Worm (Caenorhabditis elegans) whole organism, L2 larva: ENCODE results near the gene srr-8.
A peak's percentile ranks its signal among the peaks of the same experiment; 100 is the strongest.

Experiments
- R02D3.7 ChIP-seq: fragments of 150-350 bp; optimal IDR thresholded peaks from 2 replicates; lab custom pipeline; 2014; ENCODE audit warnings: missing biosample characterization, missing genetic modification characterization
- Y55F3AM.14 ChIP-seq: fragments of 200-800 bp; sonication (Bioruptor generic); optimal IDR thresholded peaks from 2 replicates; lab custom pipeline; 2018; ENCODE audit warnings: mild to moderate bottlenecking, missing genetic modification characterization, missing compliant biosample characterization
- ZK546.5 ChIP-seq: sonication (generic microtip); optimal IDR thresholded peaks from 2 replicates; lab custom pipeline; 2017; ENCODE audit warnings: missing biosample characterization, missing genetic modification characterization
- alr-1 ChIP-seq: fragments of 150-350 bp; optimal IDR thresholded peaks from 2 replicates; lab custom pipeline; 2014; ENCODE audit warnings: missing biosample characterization, missing genetic modification characterization
- aly-2 ChIP-seq: fragments of 150-350 bp; optimal IDR thresholded peaks from 2 replicates; lab custom pipeline; 2014; ENCODE audit warnings: missing biosample characterization, missing genetic modification characterization
- ama-1 ChIP-seq: fragments of 150-350 bp; optimal IDR thresholded peaks from 2 replicates; lab custom pipeline; 2018; ENCODE audit warnings: inconsistent platforms
- blmp-1 ChIP-seq: sonication (generic microtip); optimal IDR thresholded peaks from 2 replicates; lab custom pipeline; 2017; ENCODE audit warnings: missing genetic modification characterization, mild to moderate bottlenecking, missing compliant biosample characterization, antibody characterized with exemption, moderate library complexity; ENCODE audit not compliant: insufficient read depth
- ceh-82 ChIP-seq: fragments of 150-350 bp; optimal IDR thresholded peaks from 2 replicates; lab custom pipeline; 2014; ENCODE audit warnings: missing biosample characterization, missing genetic modification characterization
- dmd-4 ChIP-seq: sonication (generic microtip); optimal IDR thresholded peaks from 2 replicates; lab custom pipeline; 2017; ENCODE audit warnings: missing biosample characterization, missing genetic modification characterization
- egl-27 ChIP-seq: sonication (generic microtip); optimal IDR thresholded peaks from 3 replicates; lab custom pipeline; 2017; ENCODE audit warnings: missing biosample characterization, missing genetic modification reagents, missing genetic modification characterization
- elt-1 ChIP-seq: fragments of 150-350 bp; optimal IDR thresholded peaks from 2 replicates; lab custom pipeline; 2014; ENCODE audit warnings: missing biosample characterization, missing genetic modification characterization
- fos-1 ChIP-seq: fragments of 150-350 bp; optimal IDR thresholded peaks from 2 replicates; lab custom pipeline; 2014; ENCODE audit warnings: missing biosample characterization, missing genetic modification characterization
- gmeb-1 ChIP-seq: fragments of 150-350 bp; optimal IDR thresholded peaks from 2 replicates; lab custom pipeline; 2014; ENCODE audit warnings: missing biosample characterization, missing genetic modification characterization
- lin-11 ChIP-seq: fragments of 150-350 bp; sonication (generic microtip); optimal IDR thresholded peaks from 2 replicates; lab custom pipeline; 2014; ENCODE audit warnings: missing biosample characterization, missing genetic modification characterization, inconsistent platforms, mixed read lengths
- lin-13 ChIP-seq: fragments of 150-350 bp; optimal IDR thresholded peaks from 2 replicates; lab custom pipeline; 2014; ENCODE audit warnings: missing biosample characterization, missing genetic modification reagents, missing genetic modification characterization
- lin-39 ChIP-seq: fragments of 150-350 bp; optimal IDR thresholded peaks from 2 replicates; lab custom pipeline; 2014; ENCODE audit warnings: missing biosample characterization, missing genetic modification reagents, missing genetic modification characterization
- lsy-2 ChIP-seq, 2 experiments: fragments of 150-350 bp in 1 of 2; sonication (generic microtip) in 1 of 2; optimal IDR thresholded peaks; 2 replicates each; lab custom pipeline; 2014 to 2017; ENCODE audit warnings: missing biosample characterization in 2 of 2, missing genetic modification characterization in 2 of 2
- mab-5 ChIP-seq: fragments of 150-350 bp; optimal IDR thresholded peaks from 2 replicates; lab custom pipeline; 2014; ENCODE audit warnings: missing biosample characterization, missing genetic modification characterization
- mdl-1 ChIP-seq, 2 experiments: fragments of 150-350 bp in 1 of 2; sonication (generic microtip) in 1 of 2; optimal IDR thresholded peaks; 2 replicates each; lab custom pipeline; 2017; ENCODE audit warnings: missing biosample characterization in 2 of 2, missing genetic modification characterization in 2 of 2
- nhr-6 ChIP-seq: fragments of 150-350 bp; optimal IDR thresholded peaks from 2 replicates; lab custom pipeline; 2014; ENCODE audit warnings: missing biosample characterization, missing genetic modification characterization
- sem-4 ChIP-seq: fragments of 150-350 bp; optimal IDR thresholded peaks from 2 replicates; lab custom pipeline; 2014; ENCODE audit warnings: missing biosample characterization, missing genetic modification reagents, missing genetic modification characterization
- skn-1 ChIP-seq: sonication (generic microtip); optimal IDR thresholded peaks from 2 replicates; lab custom pipeline; 2017; ENCODE audit warnings: missing biosample characterization, missing genetic modification characterization
- sma-3 ChIP-seq: sonication (generic microtip); optimal IDR thresholded peaks from 2 replicates; lab custom pipeline; 2016; ENCODE audit warnings: missing genetic modification reagents, missing genetic modification characterization, missing compliant biosample characterization
- sma-9 ChIP-seq, 2 experiments: fragments of 150-350 bp in 1 of 2; sonication (generic microtip) in 1 of 2; optimal IDR thresholded peaks; 2 replicates each; lab custom pipeline; 2014 to 2016; ENCODE audit warnings: missing genetic modification characterization in 2 of 2, mild to moderate bottlenecking in 1 of 2, missing biosample characterization in 1 of 2, missing compliant biosample characterization in 1 of 2, missing genetic modification reagents in 1 of 2, moderate library complexity in 1 of 2
- snpc-4 ChIP-seq: fragments of 150-350 bp; optimal IDR thresholded peaks from 2 replicates; lab custom pipeline; 2014; ENCODE audit warnings: missing biosample characterization, missing genetic modification characterization
- unc-39 ChIP-seq: fragments of 150-350 bp; optimal IDR thresholded peaks from 2 replicates; lab custom pipeline; 2014; ENCODE audit warnings: missing biosample characterization, missing genetic modification characterization
- unc-55 ChIP-seq: fragments of 150-350 bp; sonication (generic microtip); optimal IDR thresholded peaks from 3 replicates; lab custom pipeline; 2014; ENCODE audit warnings: missing biosample characterization, missing genetic modification reagents, missing genetic modification characterization
- ztf-11 ChIP-seq: sonication (generic microtip); optimal IDR thresholded peaks from 2 replicates; lab custom pipeline; 2017; ENCODE audit warnings: missing biosample characterization, missing genetic modification characterization
- ztf-4 ChIP-seq: fragments of 150-350 bp; optimal IDR thresholded peaks from 2 replicates; lab custom pipeline; 2014; ENCODE audit warnings: missing biosample characterization, missing genetic modification characterization

The srr-8 gene

DNA sequence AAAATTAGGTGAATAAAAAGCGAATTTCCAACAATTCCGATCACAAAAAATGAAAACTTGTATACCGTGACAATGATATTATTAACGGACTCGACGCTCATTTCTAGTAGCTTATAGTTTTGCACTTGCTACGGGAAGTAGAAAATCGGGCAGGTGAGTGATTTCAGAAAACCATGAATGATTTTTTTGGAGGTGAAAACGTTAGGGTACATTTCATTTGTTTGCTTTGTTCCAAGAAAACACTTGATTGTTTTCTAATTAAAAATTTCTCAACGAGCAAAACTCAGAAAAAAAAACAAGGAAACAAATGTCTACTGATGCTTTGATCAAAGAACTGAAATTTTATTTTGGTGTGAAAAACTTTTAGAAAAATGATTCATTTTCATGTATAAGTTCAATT lies 20.6 kb upstream of the srr-8 start, which contains the start of gene srsx-12:
srsx-12 (minus strand) TSS at position 101 of the 400 bp plus-strand sequence.
- no peak for TF ChIP-seq aly-2 (tag; lab: Kevin White, UChicago)
- no peak for TF ChIP-seq sma-3 (GFP tag; lab: Kevin White, UChicago)
- no peak for TF ChIP-seq unc-39 (tag; lab: Kevin White, UChicago)
- no peak for TF ChIP-seq dmd-4 (tag; lab: Kevin White, UChicago)
- TF ChIP-seq elt-1 (tag; lab: Kevin White, UChicago), result no peak

DNA sequence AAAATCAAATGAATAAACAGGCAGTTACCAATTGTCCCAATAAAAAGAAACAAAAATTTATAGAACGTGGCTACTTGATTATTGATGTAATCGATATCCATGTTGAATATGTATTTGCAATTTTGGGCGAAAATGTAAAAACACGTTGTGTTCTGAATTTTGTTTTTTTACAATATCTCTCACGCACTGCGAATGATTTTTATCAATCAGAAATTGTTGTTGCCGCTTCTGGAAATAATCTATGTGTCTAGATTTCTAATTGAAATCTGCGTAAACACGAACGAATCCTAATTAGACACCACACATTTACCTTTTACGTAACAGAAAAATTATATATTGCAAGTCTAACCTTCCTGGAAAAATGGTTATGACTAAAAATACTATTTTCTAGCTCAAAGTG lies 18.4 kb upstream of the srr-8 start, which contains the start of gene srsx-13:
srsx-13 (minus strand) TSS at position 101 of the 400 bp plus-strand sequence.
- no peak for TF ChIP-seq fos-1 (tag; lab: Kevin White, UChicago)
- no peak for TF ChIP-seq blmp-1

DNA sequence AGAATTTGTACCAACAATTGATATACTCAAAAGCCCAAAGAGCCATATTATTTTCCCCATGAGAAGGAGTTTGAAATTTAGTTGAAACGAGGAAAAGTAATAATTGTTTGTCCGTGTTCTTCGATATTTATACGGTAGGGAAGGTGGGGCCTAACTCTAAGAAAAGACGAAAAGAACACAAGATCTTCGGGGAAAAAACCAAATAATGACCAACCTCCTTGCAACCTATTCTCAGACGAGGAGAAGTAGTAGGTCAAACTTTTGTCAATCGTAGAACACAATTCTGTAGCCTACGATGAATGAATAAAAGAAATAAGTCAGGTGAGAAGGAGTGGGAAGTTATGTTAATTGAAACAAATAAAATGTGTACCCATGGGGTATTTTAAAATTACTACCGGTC lies 14.4 kb upstream of the srr-8 start, which contains the start of gene ncx-8:
ncx-8 (minus strand) TSS at position 101 of the 400 bp plus-strand sequence.
- TF ChIP-seq lin-39 (tag; lab: Kevin White, UChicago) (no peak), lsy-2 (tag; optimal IDR thresholded peaks at IDR 0.05; lab: Kevin White, UChicago) (no peak)

DNA sequence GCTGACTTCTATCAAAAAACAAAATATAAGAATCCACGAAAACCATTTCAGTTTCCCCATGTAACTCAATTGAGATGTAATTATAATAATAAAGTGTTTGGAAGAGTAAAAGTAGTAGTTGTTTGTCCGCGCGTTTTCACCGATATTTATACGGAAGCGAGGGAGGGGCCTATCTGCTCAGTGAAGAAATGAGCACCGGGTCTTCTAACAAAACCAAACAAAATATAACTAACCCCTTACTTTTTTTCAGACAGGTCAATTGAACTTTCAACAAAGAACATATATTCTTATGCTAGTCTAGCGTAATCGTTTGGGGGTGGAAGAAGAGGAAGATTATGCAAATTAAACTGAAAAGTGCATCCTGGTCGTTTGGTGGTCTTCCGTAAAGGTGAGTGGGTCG lies 6.3 kb upstream of the srr-8 start, which contains the start of gene ncx-9:
ncx-9 (minus strand) TSS at position 101 of the 400 bp plus-strand sequence.
- no peak for TF ChIP-seq nhr-6 (tag; lab: Kevin White, UChicago)
- TF ChIP-seq lsy-2 (tag; optimal IDR thresholded peaks at IDR 0.05; lab: Kevin White, UChicago), result no peak
- TF ChIP-seq elt-1 (tag; lab: Kevin White, UChicago), result no peak
- TF ChIP-seq aly-2 (tag; lab: Kevin White, UChicago), result no peak
- TF ChIP-seq ama-1 (lab: Kevin White, UChicago), result no peak
- no peak for TF ChIP-seq alr-1 (tag; lab: Kevin White, UChicago)
- no peak for TF ChIP-seq lin-11 (tag; lab: Kevin White, UChicago)
- TF ChIP-seq sma-9 (GFP tag; optimal IDR thresholded peaks at IDR 0.05; lab: Kevin White, UChicago), result no peak
- TF ChIP-seq sma-9 (tag; optimal IDR thresholded peaks at IDR 0.05; lab: Kevin White, UChicago), result no peak
- TF ChIP-seq fos-1 (tag; lab: Kevin White, UChicago), result no peak
- TF ChIP-seq egl-27 (tag; lab: Kevin White, UChicago), result no peak
- TF ChIP-seq sem-4 (tag; lab: Kevin White, UChicago), result no peak
- no peak for TF ChIP-seq mdl-1 (tag; optimal IDR thresholded peaks at IDR 0.05; lab: Kevin White, UChicago)
- TF ChIP-seq lin-39 (tag; lab: Kevin White, UChicago), result no peak
- no peak for TF ChIP-seq lin-13 (GFP tag; lab: Kevin White, UChicago)
- no peak for TF ChIP-seq ztf-11
- no peak for TF ChIP-seq R02D3.7 (tag; lab: Kevin White, UChicago)
- no peak for TF ChIP-seq snpc-4 (tag; lab: Kevin White, UChicago)

DNA sequence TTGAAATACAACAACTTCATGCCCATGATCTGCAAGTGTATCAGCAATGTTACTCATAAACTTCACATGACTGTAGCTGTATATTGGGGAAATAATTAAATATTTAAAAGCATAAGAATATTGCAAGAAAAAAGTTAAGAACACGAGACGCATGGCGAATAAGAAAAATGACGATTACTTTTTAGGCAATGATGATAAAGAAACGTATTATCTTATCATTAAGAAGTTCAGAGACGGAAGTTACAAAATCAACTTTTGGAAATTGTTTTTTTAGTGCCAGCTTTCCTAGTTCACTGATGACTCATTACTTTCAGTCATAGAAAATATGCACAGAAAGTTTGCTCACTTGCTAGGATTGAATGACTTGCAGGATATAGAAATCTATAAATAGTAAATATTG lies 1.1 kb upstream of the srr-8 start, which contains the start of gene ugt-7:
ugt-7 (minus strand) TSS at position 161 of the 400 bp plus-strand sequence.
- TF ChIP-seq fos-1 (tag; lab: Kevin White, UChicago) (peak; percentile 66), ZK546.5 (tag; lab: Kevin White, UChicago) (no peak)

DNA sequence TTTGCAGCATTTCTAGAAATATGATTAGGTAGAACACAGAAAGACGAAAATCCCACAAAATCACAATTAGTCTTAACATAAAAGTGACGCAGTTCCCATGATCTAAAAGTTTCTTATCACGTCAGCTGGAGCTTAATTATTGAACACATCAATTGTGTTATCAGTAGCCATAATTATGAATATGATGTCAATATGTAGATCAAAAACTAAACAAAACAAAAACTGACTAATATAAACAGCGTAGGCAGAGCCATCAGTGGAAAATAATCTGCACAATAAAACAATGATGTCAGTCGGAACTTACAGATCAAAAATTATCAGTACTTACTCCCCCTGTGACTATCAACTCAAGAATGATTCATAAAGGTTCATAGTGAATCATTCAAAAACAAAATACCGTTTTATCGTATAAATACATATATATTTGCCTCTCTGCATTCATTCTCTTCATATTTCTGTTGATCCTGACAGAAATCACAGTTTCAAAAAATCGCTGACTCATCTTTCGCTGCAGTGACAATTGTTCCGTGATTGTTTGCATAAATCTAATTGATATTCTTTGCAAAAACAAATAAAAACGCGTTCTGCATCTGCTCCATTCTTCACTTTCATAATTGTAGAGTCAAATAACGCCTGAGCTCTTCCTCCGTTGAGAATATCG lies 10.8 kb downstream of the srr-8 start, which contains the start of gene srr-6:
srr-6 (plus strand) TSS at position 611 of the 661 bp plus-strand sequence.
- TF ChIP-seq dmd-4 (tag; lab: Kevin White, UChicago) (no peak), fos-1 (tag; lab: Kevin White, UChicago) (peak; percentile 71)

DNA sequence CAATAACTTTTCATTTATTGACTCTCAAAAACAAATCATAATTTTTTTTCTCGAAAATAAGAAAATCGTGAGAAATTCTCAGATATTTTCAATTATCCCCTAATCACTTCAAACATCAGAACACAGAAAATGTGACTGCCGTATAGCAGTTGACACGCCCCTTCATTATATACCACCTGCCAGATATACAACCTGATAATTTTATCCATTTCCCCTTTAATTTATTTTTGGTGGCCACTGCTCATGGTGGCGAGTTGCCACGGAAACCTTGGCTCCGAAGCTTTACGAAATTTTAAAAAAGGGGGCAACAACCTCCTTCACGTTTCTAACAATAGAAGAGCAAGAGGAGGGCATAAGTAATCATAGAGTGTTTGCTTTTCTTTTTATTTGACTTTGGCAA lies 15.2 kb downstream of the srr-8 start:
- TF ChIP-seq blmp-1 (no peak), sma-3 (GFP tag; lab: Kevin White, UChicago) (no peak), fos-1 (tag; lab: Kevin White, UChicago) (no peak), elt-1 (tag; lab: Kevin White, UChicago) (no peak), aly-2 (tag; lab: Kevin White, UChicago) (no peak), nhr-6 (tag; lab: Kevin White, UChicago) (no peak)

DNA sequence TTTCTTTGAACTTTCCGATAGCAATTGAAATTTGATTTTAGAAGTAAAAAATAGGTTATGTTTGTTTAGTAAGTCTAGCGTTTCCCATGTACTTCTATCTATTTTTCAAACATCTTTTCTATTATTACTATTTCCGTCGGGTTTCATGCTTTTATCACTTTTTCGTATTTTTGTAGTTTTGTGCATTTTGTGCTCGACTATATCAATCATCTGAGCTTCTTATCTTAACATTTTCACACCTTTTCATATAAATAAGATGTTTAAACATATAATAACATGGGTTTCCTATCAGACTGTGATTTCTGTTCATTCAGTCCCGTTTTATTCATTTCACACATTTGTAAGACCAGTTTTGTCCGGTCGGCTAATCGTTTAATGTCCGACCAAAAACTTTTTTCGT lies 16.6 kb downstream of the srr-8 start:
- TF ChIP-seq sma-9 (GFP tag; optimal IDR thresholded peaks at IDR 0.05; lab: Kevin White, UChicago) (peak; percentile 55), sma-9 (tag; optimal IDR thresholded peaks at IDR 0.05; lab: Kevin White, UChicago) (no peak), ztf-4 (tag; lab: Kevin White, UChicago) (no peak), alr-1 (tag; lab: Kevin White, UChicago) (no peak), skn-1 (tag; lab: Kevin White, UChicago) (no peak), egl-27 (tag; lab: Kevin White, UChicago) (no peak), ama-1 (lab: Kevin White, UChicago) (no peak), ceh-82 (no peak), aly-2 (tag; lab: Kevin White, UChicago) (no peak), gmeb-1 (no peak), Y55F3AM.14 (peak; percentile 42), unc-55 (no peak), mab-5 (tag; lab: Kevin White, UChicago) (no peak), fos-1 (tag; lab: Kevin White, UChicago) (peak; percentile 38)
